Worm (Caenorhabditis elegans) whole organism, L1 larva: Measurements from ENCODE around the gene ZK994.6.

ENCODE experiments used
- C04F5.9 ChIP-seq: sonication (generic microtip); optimal IDR thresholded peaks from 2 replicates; lab custom pipeline; 2016; ENCODE audit warnings: missing genetic modification characterization, missing compliant biosample characterization
- C16A3.4 ChIP-seq: fragments of 150-350 bp; optimal IDR thresholded peaks from 2 replicates; lab custom pipeline; 2014; ENCODE audit warnings: missing biosample characterization, missing genetic modification characterization
- F16B12.6 ChIP-seq: fragments of 150-350 bp; optimal IDR thresholded peaks from 2 replicates; lab custom pipeline; 2014; ENCODE audit warnings: missing biosample characterization, missing genetic modification characterization
- aha-1 ChIP-seq: fragments of 150-350 bp; optimal IDR thresholded peaks from 2 replicates; lab custom pipeline; 2014; ENCODE audit warnings: missing biosample characterization, missing genetic modification characterization
- blmp-1 ChIP-seq: fragments of 150-350 bp; optimal IDR thresholded peaks from 2 replicates; lab custom pipeline; 2014; ENCODE audit warnings: missing biosample characterization, missing genetic modification characterization
- ces-1 ChIP-seq: fragments of 150-350 bp; optimal IDR thresholded peaks from 2 replicates; lab custom pipeline; 2014; ENCODE audit warnings: missing biosample characterization, missing genetic modification reagents, missing genetic modification characterization
- dpl-1 ChIP-seq, 3 experiments: fragments of 150-350 bp in 2 of 3; sonication (generic microtip) in 1 of 3; optimal IDR thresholded peaks; 2 replicates each; lab custom pipeline; 2014 to 2017; ENCODE audit warnings: missing biosample characterization in 3 of 3, missing genetic modification characterization in 3 of 3, missing genetic modification reagents in 3 of 3
- dsc-1 ChIP-seq: sonication (generic microtip); optimal IDR thresholded peaks from 2 replicates; lab custom pipeline; 2016; ENCODE audit warnings: mild to moderate bottlenecking, missing genetic modification characterization, missing compliant biosample characterization
- efl-3 ChIP-seq: fragments of 200-800 bp; sonication (Bioruptor generic); optimal IDR thresholded peaks from 2 replicates; lab custom pipeline; 2018; ENCODE audit warnings: mild to moderate bottlenecking, missing genetic modification characterization, missing compliant biosample characterization
- egl-13 ChIP-seq: sonication (generic microtip); optimal IDR thresholded peaks from 2 replicates; lab custom pipeline; 2016; ENCODE audit warnings: missing genotype, missing genetic modification reagents, missing genetic modification characterization, missing compliant biosample characterization
- fkh-4 ChIP-seq: sonication (generic microtip); optimal IDR thresholded peaks from 2 replicates; lab custom pipeline; 2016; ENCODE audit warnings: missing compliant biosample characterization, missing genetic modification characterization, borderline replicate concordance
- grh-1 ChIP-seq: fragments of 200-800 bp; sonication (Bioruptor generic); IDR thresholded peaks from 2 replicates; pipeline ENCODE4 v1.3.6; 2022; ENCODE audit warnings: missing genetic modification reagents, missing genetic modification characterization, missing compliant biosample characterization
- hlh-17 ChIP-seq: fragments of 200-800 bp; sonication (Bioruptor generic); optimal IDR thresholded peaks from 2 replicates; lab custom pipeline; 2018; ENCODE audit warnings: missing genetic modification characterization, mild to moderate bottlenecking, missing compliant biosample characterization, moderate library complexity, borderline replicate concordance
- hpl-2 ChIP-seq: fragments of 150-350 bp; optimal IDR thresholded peaks from 2 replicates; lab custom pipeline; 2014; ENCODE audit warnings: missing biosample characterization, missing genetic modification reagents, missing genetic modification characterization
- irx-1 ChIP-seq: sonication (generic microtip); optimal IDR thresholded peaks from 2 replicates; lab custom pipeline; 2016; ENCODE audit warnings: missing genetic modification characterization, missing compliant biosample characterization
- lin-13 ChIP-seq: fragments of 150-350 bp; optimal IDR thresholded peaks from 2 replicates; lab custom pipeline; 2014; ENCODE audit warnings: missing biosample characterization, missing genetic modification reagents, missing genetic modification characterization
- lin-14 ChIP-seq: fragments of 200-800 bp; sonication (Bioruptor generic); optimal IDR thresholded peaks from 2 replicates; lab custom pipeline; 2018; ENCODE audit warnings: mild to moderate bottlenecking, missing genetic modification characterization, moderate library complexity, missing compliant biosample characterization
- lin-39 ChIP-seq: fragments of 150-350 bp; optimal IDR thresholded peaks from 2 replicates; lab custom pipeline; 2014; ENCODE audit warnings: missing biosample characterization, missing genetic modification reagents, missing genetic modification characterization
- mdl-1 ChIP-seq, 2 experiments: fragments of 150-350 bp; optimal IDR thresholded peaks; 2 replicates each; lab custom pipeline; 2014 to 2017; ENCODE audit warnings: missing biosample characterization in 2 of 2, missing genetic modification characterization in 2 of 2, inconsistent platforms in 1 of 2
- mef-2 ChIP-seq: fragments of 150-350 bp; optimal IDR thresholded peaks from 2 replicates; lab custom pipeline; 2014; ENCODE audit warnings: missing biosample characterization, missing genetic modification characterization
- nhr-11 ChIP-seq: fragments of 150-350 bp; optimal IDR thresholded peaks from 2 replicates; lab custom pipeline; 2014; ENCODE audit warnings: missing biosample characterization, missing genetic modification characterization
- nhr-12 ChIP-seq: sonication (generic microtip); optimal IDR thresholded peaks from 2 replicates; lab custom pipeline; 2017; ENCODE audit warnings: missing biosample characterization, missing genetic modification characterization
- nhr-20 ChIP-seq: sonication (generic microtip); optimal IDR thresholded peaks from 2 replicates; lab custom pipeline; 2016; ENCODE audit warnings: mild to moderate bottlenecking, missing genetic modification characterization, missing compliant biosample characterization
- nhr-237 ChIP-seq: fragments of 150-350 bp; optimal IDR thresholded peaks from 2 replicates; lab custom pipeline; 2014; ENCODE audit warnings: missing biosample characterization, missing genetic modification characterization
- nhr-28 ChIP-seq: fragments of 150-350 bp; optimal IDR thresholded peaks from 2 replicates; lab custom pipeline; 2014; ENCODE audit warnings: missing biosample characterization, missing genetic modification characterization
- nhr-84 ChIP-seq: sonication (generic microtip); optimal IDR thresholded peaks from 2 replicates; lab custom pipeline; 2017; ENCODE audit warnings: missing biosample characterization, missing genetic modification characterization
- nhr-85 ChIP-seq: sonication (generic microtip); peaks from one replicate; lab custom pipeline; 2016; ENCODE audit warnings: missing genetic modification characterization, inconsistent platforms, missing compliant biosample characterization
- nhr-90 ChIP-seq: sonication (generic microtip); optimal IDR thresholded peaks from 2 replicates; lab custom pipeline; 2016; ENCODE audit warnings: mild to moderate bottlenecking, missing genetic modification characterization, missing compliant biosample characterization; ENCODE audit not compliant: poor library complexity
- skn-1 ChIP-seq: fragments of 150-350 bp; optimal IDR thresholded peaks from 2 replicates; lab custom pipeline; 2014; ENCODE audit warnings: missing biosample characterization, missing genetic modification characterization
- snu-23 ChIP-seq: sonication (generic microtip); optimal IDR thresholded peaks from 2 replicates; lab custom pipeline; 2016; ENCODE audit warnings: missing genetic modification characterization, missing compliant biosample characterization
- sox-4 ChIP-seq: sonication (generic microtip); optimal IDR thresholded peaks from 2 replicates; lab custom pipeline; 2016; ENCODE audit warnings: missing genetic modification characterization, missing compliant biosample characterization
- sptf-1 ChIP-seq: fragments of 150-350 bp; optimal IDR thresholded peaks from 2 replicates; lab custom pipeline; 2014; ENCODE audit warnings: missing biosample characterization, missing genetic modification characterization
- tbx-2 ChIP-seq: sonication (generic microtip); optimal IDR thresholded peaks from 2 replicates; lab custom pipeline; 2016; ENCODE audit warnings: missing genetic modification characterization, missing compliant biosample characterization
- unc-62 ChIP-seq: fragments of 150-350 bp; optimal IDR thresholded peaks from 2 replicates; lab custom pipeline; 2014; ENCODE audit warnings: missing biosample characterization, missing genetic modification reagents, missing genetic modification characterization
- unc-86 ChIP-seq: sonication (generic microtip); optimal IDR thresholded peaks from 2 replicates; lab custom pipeline; 2016; ENCODE audit warnings: missing genetic modification characterization, missing compliant biosample characterization
- unc-98 ChIP-seq: fragments of 200-800 bp; sonication (Bioruptor generic); IDR thresholded peaks from 2 replicates; pipeline ENCODE4 v1.3.6; 2022; ENCODE audit warnings: missing genetic modification characterization, missing compliant biosample characterization
- zag-1 ChIP-seq: fragments of 150-350 bp; optimal IDR thresholded peaks from 2 replicates; lab custom pipeline; 2014; ENCODE audit warnings: missing biosample characterization, missing genetic modification characterization
- zip-4 ChIP-seq: fragments of 200-800 bp; sonication (Bioruptor generic); optimal IDR thresholded peaks from 2 replicates; lab custom pipeline; 2018; ENCODE audit warnings: mild to moderate bottlenecking, missing genetic modification characterization, moderate library complexity, missing compliant biosample characterization
- ztf-11 ChIP-seq, 2 experiments: sonication (generic microtip); optimal IDR thresholded peaks; 2 replicates each; lab custom pipeline; 2016 to 2017; ENCODE audit warnings: missing genetic modification characterization in 2 of 2, missing biosample characterization in 1 of 2, missing compliant biosample characterization in 1 of 2

Gene ZK994.6

DNA sequence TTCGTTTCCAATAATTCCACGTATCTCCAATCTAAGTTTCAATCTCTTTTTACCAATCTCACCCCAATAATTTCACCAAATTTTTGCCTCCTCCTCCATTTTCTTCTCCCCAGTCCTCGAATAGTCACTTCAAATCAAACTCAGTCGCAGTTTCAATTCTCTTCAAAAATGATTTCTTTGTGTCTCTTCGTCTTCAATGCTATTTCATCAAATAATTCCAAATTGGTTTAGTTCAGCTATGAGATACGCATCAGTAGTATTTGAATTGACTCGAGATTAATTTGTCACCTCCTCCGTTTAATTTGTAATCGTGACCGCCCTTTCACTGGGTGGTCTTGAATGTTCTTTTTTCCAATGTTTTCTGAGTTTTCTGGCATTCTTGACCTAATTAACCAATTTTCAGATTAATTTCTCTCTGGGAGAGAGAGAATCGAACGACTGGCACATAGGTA is 52.2 kb downstream of the ZK994.6 start, which contains the start of gene T23B12.11 (continued):
- TF ChIP-seq tbx-2 (tag; lab: Kevin White, UChicago), result peak; percentile 10
- no peak for TF ChIP-seq aha-1
- TF ChIP-seq nhr-85 (tag; lab: Kevin White, UChicago), result peak; percentile 93
- TF ChIP-seq nhr-237 (tag; lab: Kevin White, UChicago), result no peak
- TF ChIP-seq C04F5.9 (tag; lab: Kevin White, UChicago), result no peak
- TF ChIP-seq hlh-17 (GFP tag; lab: Kevin White, UChicago), result no peak
- TF ChIP-seq hpl-2 (GFP tag; lab: Kevin White, UChicago), result no peak
- TF ChIP-seq zag-1 (tag; lab: Kevin White, UChicago), result no peak
- TF ChIP-seq efl-3, result no peak
- TF ChIP-seq nhr-84 (tag; lab: Kevin White, UChicago), result no peak
- TF ChIP-seq skn-1 (tag; lab: Kevin White, UChicago), result no peak
- TF ChIP-seq nhr-90 (tag; lab: Kevin White, UChicago), result no peak
- peak; percentile 43 for TF ChIP-seq nhr-20 (tag; lab: Kevin White, UChicago)
- TF ChIP-seq egl-13, result no peak
- TF ChIP-seq sox-4 (tag; lab: Kevin White, UChicago), result no peak
- TF ChIP-seq nhr-12 (tag; lab: Kevin White, UChicago), result no peak
- no peak for TF ChIP-seq unc-62 (GFP tag; lab: Kevin White, UChicago)
- TF ChIP-seq irx-1 (tag; lab: Kevin White, UChicago), result peak; percentile 21
- no peak for TF ChIP-seq sptf-1 (tag; lab: Kevin White, UChicago)
- no peak for TF ChIP-seq lin-39 (tag; lab: Kevin White, UChicago)
- no peak for TF ChIP-seq mdl-1 (tag; optimal IDR thresholded peaks at IDR 0.05; lab: Kevin White, UChicago)
- no peak for TF ChIP-seq fkh-4 (tag; lab: Kevin White, UChicago)
- TF ChIP-seq zip-4, result no peak
- TF ChIP-seq lin-13 (GFP tag; lab: Kevin White, UChicago), result no peak
- TF ChIP-seq dpl-1 (GFP tag; optimal IDR thresholded peaks at IDR 0.05; lab: Kevin White, UChicago), result no peak
- no peak for TF ChIP-seq mef-2 (tag; lab: Kevin White, UChicago)
- no peak for TF ChIP-seq nhr-11
- no peak for TF ChIP-seq ces-1 (GFP tag; lab: Kevin White, UChicago)
- TF ChIP-seq ztf-11 (tag; optimal IDR thresholded peaks at IDR 0.05; lab: Kevin White, UChicago), result no peak
- TF ChIP-seq unc-86 (tag; lab: Kevin White, UChicago), result no peak
- peak; percentile 20 for TF ChIP-seq blmp-1 (tag; lab: Kevin White, UChicago)
- TF ChIP-seq nhr-28, result no peak
- TF ChIP-seq lin-14 (GFP tag; lab: Kevin White, UChicago), result peak; percentile 72
- TF ChIP-seq dsc-1 (tag; lab: Kevin White, UChicago), result no peak
- TF ChIP-seq C16A3.4 (tag; lab: Kevin White, UChicago), result no peak
- no peak for TF ChIP-seq grh-1 (GFP tag; lab: Robert Waterston, UW)
- TF ChIP-seq snu-23 (GFP tag; lab: Kevin White, UChicago), result peak; percentile 40
- TF ChIP-seq F16B12.6 (tag; lab: Kevin White, UChicago), result no peak
- no peak for TF ChIP-seq unc-98
- TF ChIP-seq, all 84 proteins: peak for 8
